Fruit fly (Drosophila melanogaster) whole organism, embryonic: ENCODE data around the gene CG12012.

ENCODE experiments used
- ATbp ChIP-seq: fragments of 200-800 bp; sonication (Bioruptor generic); optimal IDR thresholded peaks from 2 replicates; lab custom pipeline; 2017; ENCODE audit warnings: missing biosample characterization, mild to moderate bottlenecking, missing genetic modification characterization, missing genetic modification reagents
- Atf-2 ChIP-seq: fragments of 200-800 bp; sonication (Bioruptor generic); optimal IDR thresholded peaks from 2 replicates; lab custom pipeline; 2016; ENCODE audit warnings: missing biosample characterization, missing genetic modification characterization
- Awh ChIP-seq: fragments of 200-800 bp; sonication (Bioruptor generic); IDR thresholded peaks from 2 replicates; pipeline ENCODE4, ENCODE4 v1.3.6; 2022; ENCODE audit warnings: missing biosample characterization, missing genetic modification characterization
- Bdp1 ChIP-seq: fragments of 200-800 bp; sonication (Bioruptor generic); optimal IDR thresholded peaks from 3 replicates; lab custom pipeline; 2016; ENCODE audit warnings: missing biosample characterization, missing genetic modification characterization
- Bgb ChIP-seq: fragments of 200-800 bp; sonication (Bioruptor generic); IDR thresholded peaks from 2 replicates; pipeline ENCODE4 v1.3.6; 2022; ENCODE audit warnings: missing biosample characterization, missing genetic modification characterization; ENCODE audit not compliant: partially characterized antibody
- CG12769 ChIP-seq: fragments of 200-800 bp; sonication (Bioruptor generic); optimal IDR thresholded peaks from 2 replicates; lab custom pipeline; 2019; ENCODE audit warnings: missing biosample characterization, mild to moderate bottlenecking, missing genetic modification characterization, moderate library complexity
- CG13894 ChIP-seq: fragments of 200-800 bp; sonication (Bioruptor generic); optimal IDR thresholded peaks from 3 replicates; lab custom pipeline; 2018; ENCODE audit warnings: missing biosample characterization, mild to moderate bottlenecking, missing genetic modification characterization, moderate library complexity
- CG16815 ChIP-seq: fragments of 200-800 bp; sonication (Bioruptor generic); optimal IDR thresholded peaks from 3 replicates; lab custom pipeline; 2017; ENCODE audit warnings: missing biosample characterization, mild to moderate bottlenecking, missing genetic modification characterization
- CG18011 ChIP-seq: fragments of 200-800 bp; sonication (Bioruptor generic); optimal IDR thresholded peaks from 2 replicates; lab custom pipeline; 2017; ENCODE audit warnings: missing biosample characterization, missing genetic modification characterization, mild to moderate bottlenecking, moderate library complexity, missing genotype
- CG4820 ChIP-seq: fragments of 200-800 bp; sonication (Bioruptor generic); optimal IDR thresholded peaks from 3 replicates; lab custom pipeline; 2016; ENCODE audit warnings: missing biosample characterization, missing genetic modification characterization
- CG5953 ChIP-seq: fragments of 200-800 bp; sonication (Bioruptor generic); IDR thresholded peaks from 2 replicates; pipeline ENCODE4 v1.3.6; 2022; ENCODE audit warnings: missing biosample characterization, missing genetic modification characterization
- CG6175 ChIP-seq: fragments of 200-800 bp; sonication (Bioruptor generic); IDR thresholded peaks from 3 replicates; pipeline ENCODE4 v1.3.6; 2022; ENCODE audit warnings: missing biosample characterization, missing genetic modification characterization
- CG7556 ChIP-seq: fragments of 200-800 bp; sonication (Bioruptor generic); optimal IDR thresholded peaks from 2 replicates; lab custom pipeline; 2017; ENCODE audit warnings: missing biosample characterization, mild to moderate bottlenecking, missing genetic modification characterization
- CG8089 ChIP-seq: fragments of 200-800 bp; sonication (Bioruptor generic); optimal IDR thresholded peaks from 3 replicates; lab custom pipeline; 2016; ENCODE audit warnings: missing biosample characterization, missing genetic modification characterization
- CG8290 ChIP-seq, 3 experiments: fragments of 200-800 bp; sonication (Bioruptor generic); optimal IDR thresholded peaks; 2 replicates each; lab custom pipeline; 2016 to 2019; ENCODE audit warnings: missing biosample characterization in 3 of 3, missing genetic modification characterization in 3 of 3, mild to moderate bottlenecking in 2 of 3, moderate library complexity in 1 of 3
- CG8478 ChIP-seq: fragments of >200 bp; optimal IDR thresholded peaks from 2 replicates; lab custom pipeline; 2018
- CG9932 ChIP-seq: fragments of 200-800 bp; sonication (Bioruptor generic); IDR thresholded peaks from 2 replicates; pipeline ENCODE4 v1.3.6; 2022; ENCODE audit warnings: missing biosample characterization, missing genetic modification characterization
- Dll ChIP-seq: fragments of 200-800 bp; sonication (Bioruptor generic); IDR thresholded peaks from 4 replicates; pipeline ENCODE4 v1.3.6; 2022; ENCODE audit warnings: missing biosample characterization, missing genetic modification characterization; ENCODE audit not compliant: partially characterized antibody
- H15 ChIP-seq: fragments of 200-800 bp; sonication (Bioruptor generic); IDR thresholded peaks from 3 replicates; pipeline ENCODE4 v1.3.6; 2022; ENCODE audit warnings: missing biosample characterization, missing genetic modification characterization
- HLHmδ ChIP-seq: fragments of 200-800 bp; sonication (Bioruptor generic); optimal IDR thresholded peaks from 2 replicates; lab custom pipeline; 2018; ENCODE audit warnings: missing biosample characterization, mild to moderate bottlenecking, missing genetic modification characterization, moderate library complexity
- Hsf ChIP-seq: fragments of 200-800 bp; sonication (Bioruptor generic); optimal IDR thresholded peaks from 3 replicates; lab custom pipeline; 2016; ENCODE audit warnings: missing biosample characterization, missing genetic modification characterization
- Lpt ChIP-seq: fragments of >200 bp; optimal IDR thresholded peaks from 2 replicates; lab custom pipeline; 2018; ENCODE audit warnings: missing biosample characterization, missing genetic modification characterization
- Med ChIP-seq: fragments of 200-800 bp; sonication (Bioruptor generic); peaks from one replicate; lab custom pipeline; 2016; ENCODE audit warnings: missing biosample characterization, missing genetic modification characterization, mild to moderate bottlenecking, inconsistent platforms, moderate library complexity
- Optix ChIP-seq: fragments of 200-800 bp; sonication (Bioruptor generic); IDR thresholded peaks from 3 replicates; pipeline ENCODE4 v1.3.6; 2022; ENCODE audit warnings: missing biosample characterization, missing genetic modification characterization
- Scr ChIP-seq: fragments of 200-800 bp; sonication (Bioruptor generic); IDR thresholded peaks from 2 replicates; pipeline ENCODE4 v1.3.6; 2022; ENCODE audit warnings: missing biosample characterization, missing genetic modification characterization; ENCODE audit not compliant: partially characterized antibody
- Sox102F ChIP-seq: fragments of 200-800 bp; sonication (Bioruptor generic); optimal IDR thresholded peaks from 2 replicates; lab custom pipeline; 2018; ENCODE audit warnings: missing biosample characterization, mild to moderate bottlenecking, missing genetic modification characterization, moderate library complexity
- Xbp1 ChIP-seq: fragments of 200-800 bp; sonication (Bioruptor generic); optimal IDR thresholded peaks from 3 replicates; lab custom pipeline; 2016; ENCODE audit warnings: missing biosample characterization, mild to moderate bottlenecking, missing genetic modification characterization
- abd-A ChIP-seq: fragments of 200-800 bp; sonication (Bioruptor generic); optimal IDR thresholded peaks from 3 replicates; lab custom pipeline; 2019; ENCODE audit warnings: missing biosample characterization, mild to moderate bottlenecking, missing genetic modification characterization, moderate library complexity
- btn ChIP-seq: fragments of 200-800 bp; sonication (Bioruptor generic); optimal IDR thresholded peaks from 2 replicates; lab custom pipeline; 2016; ENCODE audit warnings: missing biosample characterization, missing genetic modification characterization
- cato ChIP-seq: fragments of 200-800 bp; sonication (Bioruptor generic); optimal IDR thresholded peaks from 2 replicates; lab custom pipeline; 2016; ENCODE audit warnings: missing biosample characterization, missing genetic modification characterization, borderline replicate concordance
- chinmo ChIP-seq: fragments of 200-800 bp; sonication (Bioruptor generic); IDR thresholded peaks from 4 replicates; pipeline ENCODE4 v1.3.6; 2022; ENCODE audit warnings: missing biosample characterization, missing genetic modification characterization; ENCODE audit not compliant: partially characterized antibody
- crol ChIP-seq: fragments of 200-800 bp; sonication (Bioruptor generic); IDR thresholded peaks from 2 replicates; pipeline ENCODE4 v1.3.6; 2022; ENCODE audit warnings: missing biosample characterization, missing genetic modification characterization
- dimm ChIP-seq: fragments of 200-800 bp; sonication (Bioruptor generic); IDR thresholded peaks from 2 replicates; pipeline ENCODE4 v1.3.6; 2022; ENCODE audit warnings: missing biosample characterization, missing genetic modification characterization
- dmrt11E ChIP-seq: fragments of 200-800 bp; sonication (Bioruptor generic); optimal IDR thresholded peaks from 3 replicates; lab custom pipeline; 2018; ENCODE audit warnings: missing biosample characterization, mild to moderate bottlenecking, missing genetic modification characterization, moderate library complexity
- fd64A ChIP-seq: fragments of 200-800 bp; sonication (Bioruptor generic); optimal IDR thresholded peaks from 3 replicates; lab custom pipeline; 2018; ENCODE audit warnings: missing biosample characterization, mild to moderate bottlenecking, missing genetic modification characterization
- gcm ChIP-seq: fragments of 200-800 bp; sonication (Bioruptor generic); optimal IDR thresholded peaks from 2 replicates; lab custom pipeline; 2019; ENCODE audit warnings: missing biosample characterization, mild to moderate bottlenecking, missing genetic modification characterization, moderate library complexity
- insv ChIP-seq, 2 experiments: fragments of 200-800 bp; sonication (Bioruptor generic); optimal IDR thresholded peaks; 3 replicates each; lab custom pipeline; 2016 to 2018; ENCODE audit warnings: missing biosample characterization in 2 of 2, missing genetic modification characterization in 2 of 2
- nom ChIP-seq: fragments of 200-800 bp; sonication (Bioruptor generic); optimal IDR thresholded peaks from 2 replicates; lab custom pipeline; 2017; ENCODE audit warnings: missing biosample characterization, missing genetic modification characterization, mild to moderate bottlenecking, moderate library complexity, missing genetic modification reagents
- pan ChIP-seq, 4 experiments: fragments of >200 bp in 3 of 4; fragments of 200-800 bp in 1 of 4; sonication (Bioruptor generic) in 1 of 4; optimal IDR thresholded peaks in 3 of 4; IDR thresholded peaks in 1 of 4; 2 replicates each; pipeline versions ENCODE4 v1.3.6 to Lab custom; 2017 to 2022; ENCODE audit warnings: missing biosample characterization in 2 of 4, missing genetic modification characterization in 2 of 4, mixed read lengths in 1 of 4
- run ChIP-seq: fragments of 200-800 bp; sonication (Bioruptor generic); optimal IDR thresholded peaks from 3 replicates; lab custom pipeline; 2018; ENCODE audit warnings: missing biosample characterization, mild to moderate bottlenecking, missing genetic modification characterization
- salm ChIP-seq: fragments of 200-800 bp; sonication (Bioruptor generic); optimal IDR thresholded peaks from 2 replicates; lab custom pipeline; 2018; ENCODE audit warnings: missing biosample characterization, mild to moderate bottlenecking, missing genetic modification characterization
- sd ChIP-seq: fragments of 200-800 bp; sonication (Bioruptor generic); optimal IDR thresholded peaks from 3 replicates; lab custom pipeline; 2018; ENCODE audit warnings: missing biosample characterization, mild to moderate bottlenecking, missing genetic modification characterization, moderate library complexity
- seq ChIP-seq: fragments of 200-800 bp; sonication (Bioruptor generic); IDR thresholded peaks from 2 replicates; pipeline ENCODE4 v1.3.6; 2022; ENCODE audit warnings: missing biosample characterization, missing genetic modification characterization
- slou ChIP-seq: fragments of 200-800 bp; sonication (Bioruptor generic); optimal IDR thresholded peaks from 3 replicates; lab custom pipeline; 2016; ENCODE audit warnings: missing biosample characterization, missing genetic modification characterization
- so ChIP-seq: fragments of 200-800 bp; sonication (Bioruptor generic); IDR thresholded peaks from 3 replicates; pipeline ENCODE4 v1.3.6; 2022; ENCODE audit warnings: missing biosample characterization, missing genetic modification characterization
- sr ChIP-seq: fragments of 200-800 bp; sonication (Bioruptor generic); IDR thresholded peaks from 3 replicates; pipeline ENCODE4 v1.3.6; 2022; ENCODE audit warnings: missing biosample characterization, missing genetic modification characterization
- vvl ChIP-seq: fragments of 200-800 bp; sonication (Bioruptor generic); IDR thresholded peaks from 2 replicates; pipeline ENCODE4 v1.3.6; 2022; ENCODE audit warnings: missing biosample characterization, missing genetic modification characterization
- wek ChIP-seq: fragments of 200-800 bp; sonication (Bioruptor generic); optimal IDR thresholded peaks from 3 replicates; lab custom pipeline; 2018; ENCODE audit warnings: missing biosample characterization, mild to moderate bottlenecking, missing genetic modification characterization, moderate library complexity

CG12012 gene

dm6 chr3L:3382489-3382879 lies 5.9 kb downstream of the CG12012 start (continued):
- TF ChIP-seq insv (GFP tag; optimal IDR thresholded peaks at IDR 0.05; lab: Kevin White, UChicago) = no peak
- no peak for TF ChIP-seq Lpt
- peak; percentile 82 for TF ChIP-seq CG4820 (GFP tag; lab: Kevin White, UChicago)
- peak; percentile 33; the same call in 1 of the 2 replicates for TF ChIP-seq dimm (GFP tag; lab: Robert Waterston, UW)
- TF ChIP-seq seq (GFP tag; lab: Robert Waterston, UW) = peak; percentile 76
- peak; percentile 86 for TF ChIP-seq so (GFP tag; lab: Robert Waterston, UW)
- peak; percentile 72 for TF ChIP-seq cato (GFP tag; lab: Kevin White, UChicago)
- TF ChIP-seq Bdp1 (GFP tag; lab: Kevin White, UChicago) = peak; percentile 61
- TF ChIP-seq Xbp1 = peak; percentile 85
- peak; percentile 87 for TF ChIP-seq ATbp (GFP tag; lab: Kevin White, UChicago)
- peak; percentile 70 for TF ChIP-seq Atf-2 (GFP tag; lab: Kevin White, UChicago)
- TF ChIP-seq H15 (GFP tag; lab: Robert Waterston, UW) = peak; percentile 86
- peak; percentile 83 for TF ChIP-seq Hsf (GFP tag; lab: Kevin White, UChicago)
- TF ChIP-seq CG5953 (GFP tag; lab: Robert Waterston, UW) = peak; percentile 38; the same call in 1 of the 2 replicates
- peak; percentile 39 for TF ChIP-seq wek
- peak; percentile 34 for TF ChIP-seq CG18011 (GFP tag; lab: Kevin White, UChicago)
- peak; percentile 44 for TF ChIP-seq btn (GFP tag; lab: Kevin White, UChicago)
- peak; percentile 92 for TF ChIP-seq dmrt11E (tag; lab: Kevin White, UChicago)
- peak; percentile 87 for TF ChIP-seq gcm (GFP tag; lab: Kevin White, UChicago)
- peak; percentile 87 for TF ChIP-seq CG7556 (GFP tag; lab: Kevin White, UChicago)
- peak; percentile 49 for TF ChIP-seq CG8089 (GFP tag; lab: Kevin White, UChicago)
- no peak for TF ChIP-seq Scr (GFP tag; lab: Robert Waterston, UW)
- peak; percentile 78 for TF ChIP-seq CG16815 (GFP tag; lab: Kevin White, UChicago)
- TF ChIP-seq slou = peak; percentile 48
- TF ChIP-seq CG8478 (lab: Kevin White, UChicago) = no peak
- TF ChIP-seq fd64A (GFP tag; lab: Kevin White, UChicago) = peak; percentile 72
- TF ChIP-seq CG9932 (GFP tag; lab: Robert Waterston, UW) = peak; percentile 90

dm6 chr3L:3383965-3384595 lies 7.5 kb downstream of the CG12012 start:
- peak; percentile 75; the same call in 2 of the 3 replicates for TF ChIP-seq CG6175 (GFP tag; lab: Robert Waterston, UW)
- peak; percentile 58 for TF ChIP-seq run (tag; lab: Kevin White, UChicago)
- peak; percentile 91 for TF ChIP-seq crol (GFP tag; lab: Robert Waterston, UW)
- TF ChIP-seq Med (GFP tag; lab: Kevin White, UChicago) = peak; percentile 67
- TF ChIP-seq CG8290 (GFP tag; optimal IDR thresholded peaks at IDR 0.05; lab: Kevin White, UChicago) = no peak
- TF ChIP-seq CG8290 (tag; optimal IDR thresholded peaks at IDR 0.05; lab: Kevin White, UChicago) = peak in 1 of 2 experiments; percentile 46
- TF ChIP-seq sr (GFP tag; lab: Robert Waterston, UW) = peak; percentile 86; the same call in 2 of the 3 replicates
- TF ChIP-seq CG13894 (tag; lab: Kevin White, UChicago) = peak; percentile 96
- peak; percentile 75 for TF ChIP-seq abd-A (tag; lab: Kevin White, UChicago)
- TF ChIP-seq Bgb (GFP tag; lab: Robert Waterston, UW) = peak; percentile 9; the same call in 1 of the 2 replicates
- peak; percentile 96 for TF ChIP-seq sd (tag; lab: Kevin White, UChicago)
- TF ChIP-seq CG18011 (GFP tag; lab: Kevin White, UChicago) = no peak
- TF ChIP-seq pan (optimal IDR thresholded peaks at IDR 0.05; lab: Kevin White, UChicago) = no peak
- peak in 1 of 2 experiments; percentile 4 for TF ChIP-seq pan (GFP tag; optimal IDR thresholded peaks at IDR 0.05 in 1 of 2, IDR thresholded peaks at IDR 0.05 in 1 of 2)
- TF ChIP-seq Optix (GFP tag; lab: Robert Waterston, UW) = 0 out of 3 replicates have a peak, but pooled peaks have one; percentile 31
- peak; percentile 57 for TF ChIP-seq HLHmδ (GFP tag; lab: Kevin White, UChicago)
- no peak for TF ChIP-seq nom
- TF ChIP-seq chinmo (GFP tag; lab: Robert Waterston, UW) = peak; percentile 78; the same call in 1 of the 4 replicates
- no peak for TF ChIP-seq Dll
- no peak for TF ChIP-seq Sox102F (GFP tag; lab: Kevin White, UChicago)
- no peak for TF ChIP-seq salm
- peak; percentile 39; the same call in 1 of the 2 replicates for TF ChIP-seq Awh (GFP tag; lab: Robert Waterston, UW)
- TF ChIP-seq vvl (GFP tag; lab: Robert Waterston, UW) = peak; percentile 45; the same call in 1 of the 2 replicates
- peak; percentile 87 for TF ChIP-seq CG12769 (tag; lab: Kevin White, UChicago)
